Worm (Caenorhabditis elegans) whole organism, young adult: ENCODE measurements around the gene F59A7.14.

Source experiments
- B0019.2 ChIP-seq: fragments of 200-800 bp; sonication (Bioruptor generic); conservative IDR thresholded peaks from 2 replicates; pipeline ENCODE4 v1.3.6; 2022; ENCODE audit warnings: missing genetic modification reagents, missing genetic modification characterization, missing compliant biosample characterization
- ZK185.1 ChIP-seq: sonication (generic microtip); optimal IDR thresholded peaks from 2 replicates; lab custom pipeline; 2016; ENCODE audit warnings: mild to moderate bottlenecking, missing genetic modification characterization, missing compliant biosample characterization; ENCODE audit not compliant: poor library complexity, severe bottlenecking
- ama-1 ChIP-seq, 3 experiments: fragments of 150-350 bp in 1 of 3; sonication (generic microtip) in 2 of 3; optimal IDR thresholded peaks; 2 replicates each; lab custom pipeline; 2014 to 2018; ENCODE audit warnings: missing biosample characterization in 2 of 3, missing genetic modification characterization in 2 of 3, missing genetic modification reagents in 2 of 3
- egl-18 ChIP-seq: fragments of 200-800 bp; sonication (Bioruptor generic); IDR thresholded peaks from 2 replicates; pipeline ENCODE4 v1.3.6; 2022; ENCODE audit warnings: missing genetic modification reagents, missing genetic modification characterization, missing compliant biosample characterization
- ets-4 ChIP-seq: fragments of 200-800 bp; sonication (Bioruptor generic); optimal IDR thresholded peaks from 2 replicates; lab custom pipeline; 2018; ENCODE audit warnings: mild to moderate bottlenecking, missing genetic modification characterization, missing compliant biosample characterization
- mxl-1 ChIP-seq: sonication (generic microtip); optimal IDR thresholded peaks from 2 replicates; lab custom pipeline; 2016; ENCODE audit warnings: missing genetic modification characterization, missing compliant biosample characterization
- pbrm-1 ChIP-seq: fragments of 200-800 bp; sonication (Bioruptor generic); IDR thresholded peaks from 2 replicates; pipeline ENCODE4 v1.3.6; 2022; ENCODE audit warnings: missing genetic modification reagents, missing genetic modification characterization, missing compliant biosample characterization
- snpc-4 ChIP-seq, 5 experiments: fragments of 150-350 bp in 1 of 5; sonication (generic microtip) in 4 of 5; optimal IDR thresholded peaks; 2 replicates each; lab custom pipeline; 2014 to 2018; ENCODE audit warnings: missing genetic modification characterization in 5 of 5, missing biosample characterization in 3 of 5, antibody characterized with exemption in 2 of 5, mild to moderate bottlenecking in 2 of 5, missing compliant biosample characterization in 2 of 5, missing genotype in 2 of 5, moderate library complexity in 2 of 5, missing genetic modification reagents in 1 of 5
- ztf-18 ChIP-seq: sonication (generic microtip); optimal IDR thresholded peaks from 2 replicates; lab custom pipeline; 2016; ENCODE audit warnings: missing genotype, mild to moderate bottlenecking, missing genetic modification characterization, missing compliant biosample characterization

DNA sequence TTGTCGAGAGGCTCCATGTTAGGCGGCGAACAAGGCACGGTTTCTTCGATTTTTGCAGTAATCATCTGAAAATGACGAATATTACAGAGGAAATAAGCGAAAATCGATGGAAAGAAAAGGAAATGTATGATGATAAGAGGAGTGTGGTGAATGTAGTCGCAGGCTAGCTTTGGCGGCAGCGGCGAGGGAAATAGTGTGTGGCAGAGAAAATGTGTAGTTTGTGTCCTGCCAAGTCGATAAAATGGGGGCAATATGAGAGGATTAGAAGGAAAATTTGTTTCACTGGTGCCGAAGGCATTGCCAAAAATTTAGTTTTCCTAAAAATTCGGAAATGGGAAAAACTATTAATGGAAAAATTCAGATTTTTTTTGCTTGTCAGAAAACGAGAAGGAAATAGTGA lies 48.0 kb downstream of the F59A7.14 start, which contains the start of gene nhr-86:
- no peak for TF ChIP-seq ets-4 (GFP tag; lab: Kevin White, UChicago)
- TF ChIP-seq mxl-1 = no peak
- no peak for TF ChIP-seq ZK185.1
- no peak for TF ChIP-seq B0019.2 (GFP tag; lab: Robert Waterston, UW)
- TF ChIP-seq ztf-18 (tag; lab: Kevin White, UChicago) = no peak
- no peak for TF ChIP-seq snpc-4 (GFP tag; optimal IDR thresholded peaks at IDR 0.05; lab: Kevin White, UChicago)
- no peak for TF ChIP-seq snpc-4 (tag; optimal IDR thresholded peaks at IDR 0.05; lab: Kevin White, UChicago)
- no peak for TF ChIP-seq pbrm-1 (GFP tag; lab: Robert Waterston, UW)
- TF ChIP-seq egl-18 (GFP tag; lab: Robert Waterston, UW) = no peak
- TF ChIP-seq ama-1 (optimal IDR thresholded peaks at IDR 0.05; lab: Kevin White, UChicago) = no peak
- no peak for TF ChIP-seq ama-1 (GFP tag; optimal IDR thresholded peaks at IDR 0.05; lab: Kevin White, UChicago)
